Fruit fly (Drosophila melanogaster): ENCODE data around the gene CG9837.

Gene CG9837

dm6 chr3R:8787538-8788282, 25.7 kb downstream of the CG9837 start:
- TF ChIP-seq Clk (GFP tag; optimal IDR thresholded peaks at IDR 0.05) (no peak), bab1 (GFP tag; optimal IDR thresholded peaks at IDR 0.05) (no peak), CG7045 (GFP tag; optimal IDR thresholded peaks at IDR 0.05) (no peak), CG12768 (GFP tag; optimal IDR thresholded peaks at IDR 0.05) (no peak), Mnt (GFP tag; optimal IDR thresholded peaks at IDR 0.05) (no peak), CG5204 (GFP tag; optimal IDR thresholded peaks at IDR 0.05) (no peak), tj (GFP tag; optimal IDR thresholded peaks at IDR 0.05) (no peak)

- TF ChIP-seq Hr96 (GFP tag; optimal IDR thresholded peaks at IDR 0.05) (no peak), toe (GFP tag; optimal IDR thresholded peaks at IDR 0.05) (no peak), CG12768 (GFP tag; optimal IDR thresholded peaks at IDR 0.05) (no peak), cic (GFP tag; optimal IDR thresholded peaks at IDR 0.05) (no peak), CG33017 (tag; optimal IDR thresholded peaks at IDR 0.05) (no peak), CG7045 (GFP tag; optimal IDR thresholded peaks at IDR 0.05) (no peak), kay (GFP tag; ENCODE audit: borderline replicate concordance) (no peak), pad (GFP tag; optimal IDR thresholded peaks at IDR 0.05) (no peak)
Observed at dm6 chr3R:8785451-8785850, 27.9 kb downstream of the CG9837 start.

- TF ChIP-seq Mnt (GFP tag; optimal IDR thresholded peaks at IDR 0.05) = no peak
- no peak for TF ChIP-seq cnc (optimal IDR thresholded peaks at IDR 0.05)
- TF ChIP-seq CG7101 (tag; optimal IDR thresholded peaks at IDR 0.05) = no peak
Observed at dm6 chr3R:8784788-8785187, 28.6 kb downstream of the CG9837 start.

- no peak for TF ChIP-seq kay (GFP tag; ENCODE audit: borderline replicate concordance)
- no peak for TF ChIP-seq CG1620 (GFP tag; optimal IDR thresholded peaks at IDR 0.05)
- no peak for TF ChIP-seq CG7045 (GFP tag; optimal IDR thresholded peaks at IDR 0.05)
- no peak for TF ChIP-seq CG14711 (tag; optimal IDR thresholded peaks at IDR 0.05)
- TF ChIP-seq Mnt (GFP tag; optimal IDR thresholded peaks at IDR 0.05) = no peak
- no peak for TF ChIP-seq CG12768 (GFP tag; optimal IDR thresholded peaks at IDR 0.05)
- TF ChIP-seq ovo (GFP tag; optimal IDR thresholded peaks at IDR 0.05) = no peak
- no peak for TF ChIP-seq Crg-1 (GFP tag; optimal IDR thresholded peaks at IDR 0.05)
- TF ChIP-seq CG11617 (GFP tag; optimal IDR thresholded peaks at IDR 0.05) = no peak
- no peak for TF ChIP-seq cic (GFP tag; optimal IDR thresholded peaks at IDR 0.05)
- no peak for TF ChIP-seq CG5204 (GFP tag; optimal IDR thresholded peaks at IDR 0.05)
- no peak for TF ChIP-seq pad (GFP tag; optimal IDR thresholded peaks at IDR 0.05)
- TF ChIP-seq CG33017 (tag; optimal IDR thresholded peaks at IDR 0.05) = no peak
- no peak for TF ChIP-seq tj (GFP tag; optimal IDR thresholded peaks at IDR 0.05)
- no peak for TF ChIP-seq CG7101 (tag; optimal IDR thresholded peaks at IDR 0.05)
- TF ChIP-seq Hr96 (GFP tag; optimal IDR thresholded peaks at IDR 0.05) = no peak
Observed at dm6 chr3R:8780689-8781088, 32.7 kb downstream of the CG9837 start, which contains the start of gene CG33189. CG33189 (minus strand) TSS chr3R:8780789.

- TF ChIP-seq CG14711 (tag; optimal IDR thresholded peaks at IDR 0.05) = no peak
- TF ChIP-seq Crg-1 (GFP tag; optimal IDR thresholded peaks at IDR 0.05) = no peak
- TF ChIP-seq bab1 (GFP tag; optimal IDR thresholded peaks at IDR 0.05) = no peak
- TF ChIP-seq CG1620 (GFP tag; optimal IDR thresholded peaks at IDR 0.05) = no peak
- TF ChIP-seq toe (GFP tag; optimal IDR thresholded peaks at IDR 0.05) = no peak
- TF ChIP-seq CG12768 (GFP tag; optimal IDR thresholded peaks at IDR 0.05) = no peak
- no peak for TF ChIP-seq CG7101 (tag; optimal IDR thresholded peaks at IDR 0.05)
- TF ChIP-seq Mnt (GFP tag; optimal IDR thresholded peaks at IDR 0.05) = no peak
- no peak for TF ChIP-seq tj (GFP tag; optimal IDR thresholded peaks at IDR 0.05)
- TF ChIP-seq CG33017 (tag; optimal IDR thresholded peaks at IDR 0.05) = no peak
- no peak for TF ChIP-seq Clk (GFP tag; optimal IDR thresholded peaks at IDR 0.05)
- no peak for TF ChIP-seq ovo (GFP tag; optimal IDR thresholded peaks at IDR 0.05)
- no peak for TF ChIP-seq cnc (optimal IDR thresholded peaks at IDR 0.05)
- TF ChIP-seq CG7045 (GFP tag; optimal IDR thresholded peaks at IDR 0.05) = no peak
- TF ChIP-seq kay (GFP tag; ENCODE audit: borderline replicate concordance) = no peak
- no peak for TF ChIP-seq CG5204 (GFP tag; optimal IDR thresholded peaks at IDR 0.05)
Observed at dm6 chr3R:8779823-8780222, 33.6 kb downstream of the CG9837 start, which contains the start of gene CG33191. CG33191 (minus strand) TSS chr3R:8779923.

- no peak for TF ChIP-seq ovo (GFP tag; optimal IDR thresholded peaks at IDR 0.05)
- no peak for TF ChIP-seq tj (GFP tag; optimal IDR thresholded peaks at IDR 0.05)
- peak; percentile 86 for TF ChIP-seq kay (GFP tag; ENCODE audit: borderline replicate concordance)
- TF ChIP-seq CG14711 (tag; optimal IDR thresholded peaks at IDR 0.05) = no peak
Observed at dm6 chr3R:8773135-8773534, 40.2 kb downstream of the CG9837 start, which contains the start of gene CG34301. CG34301 (plus strand) TSS chr3R:8773435.

- TF ChIP-seq CG5204 (GFP tag; optimal IDR thresholded peaks at IDR 0.05) (no peak), cic (GFP tag; optimal IDR thresholded peaks at IDR 0.05) (no peak), CG12768 (GFP tag; optimal IDR thresholded peaks at IDR 0.05) (no peak), Hr96 (GFP tag; optimal IDR thresholded peaks at IDR 0.05) (no peak), kay (GFP tag; ENCODE audit: borderline replicate concordance) (no peak), CG33017 (tag; optimal IDR thresholded peaks at IDR 0.05) (no peak), CG14711 (tag; optimal IDR thresholded peaks at IDR 0.05) (no peak), tj (GFP tag; optimal IDR thresholded peaks at IDR 0.05) (no peak), CG1620 (GFP tag; optimal IDR thresholded peaks at IDR 0.05) (no peak), cnc (optimal IDR thresholded peaks at IDR 0.05) (no peak), CG7045 (GFP tag; optimal IDR thresholded peaks at IDR 0.05) (no peak), pad (GFP tag; optimal IDR thresholded peaks at IDR 0.05) (no peak), ovo (GFP tag; optimal IDR thresholded peaks at IDR 0.05) (no peak)
Observed at dm6 chr3R:8772591-8772990, 40.8 kb downstream of the CG9837 start, which contains the start of gene CG13318. CG13318 (minus strand) TSS chr3R:8772691.
